Fruit fly (Drosophila melanogaster): Measurements from ENCODE around the gene CG32263.

The CG32263 gene

dm6 chr3L:3806330-3806729 lies 4.6 kb downstream of the CG32263 start, which contains the start of the genes CG32264, ntc and IntS10:
Gene CG32264 (minus strand): TSS chr3L:3806459.
Gene ntc (minus strand): TSS chr3L:3806459.
Gene IntS10 (plus strand): TSS chr3L:3806710.
- TF ChIP-seq Nf-YA (GFP tag; IDR thresholded peaks at IDR 0.05) (no peak), CG6765 (GFP tag; optimal IDR thresholded peaks at IDR 0.05) (no peak), CG10979 (tag; optimal IDR thresholded peaks at IDR 0.05) (peak; percentile 53), CG10147 (GFP tag; optimal IDR thresholded peaks at IDR 0.05) (peak; percentile 67), CG3281 (GFP tag; optimal IDR thresholded peaks at IDR 0.05) (peak; percentile 65), B-H2 (GFP tag; optimal IDR thresholded peaks at IDR 0.05) (peak; percentile 82), chif (GFP tag; optimal IDR thresholded peaks at IDR 0.05) (peak; percentile 73 to 77), tgo (GFP tag; IDR thresholded peaks at IDR 0.05) (no peak), sna (GFP tag; IDR thresholded peaks at IDR 0.05; ENCODE audit: partially characterized antibody) (peak; percentile 69), ab (GFP tag; optimal IDR thresholded peaks at IDR 0.05) (peak; percentile 59), CG1603 (tag; optimal IDR thresholded peaks at IDR 0.05) (peak; percentile 36), Fer1 (GFP tag; optimal IDR thresholded peaks at IDR 0.05) (peak; percentile 72), Oli (tag; optimal IDR thresholded peaks at IDR 0.05) (peak; percentile 45), eyg (GFP tag; optimal IDR thresholded peaks at IDR 0.05) (peak; percentile 62), CG12104 (GFP tag; optimal IDR thresholded peaks at IDR 0.05) (peak; percentile 38), CG10565 (GFP tag; optimal IDR thresholded peaks at IDR 0.05) (no peak), YL-1 (GFP tag; optimal IDR thresholded peaks at IDR 0.05) (peak; percentile 64), Abd-B (GFP tag; optimal IDR thresholded peaks at IDR 0.05) (no peak), E2f2 (GFP tag; IDR thresholded peaks at IDR 0.05) (peak; percentile 37; the same call in 1 of the 2 replicates), z (GFP tag; IDR thresholded peaks at IDR 0.05) (no peak), cwo (GFP tag; optimal IDR thresholded peaks at IDR 0.05) (peak; percentile 34), dimm (GFP tag; IDR thresholded peaks at IDR 0.05) (no peak), slbo (GFP tag; IDR thresholded peaks at IDR 0.05) (peak; percentile 72), Kr (GFP tag; optimal IDR thresholded peaks at IDR 0.05) (no peak), HHEX (GFP tag; optimal IDR thresholded peaks at IDR 0.05) (peak; percentile 48), Blimp-1 (GFP tag; optimal IDR thresholded peaks at IDR 0.05) (no peak), Bgb (GFP tag; IDR thresholded peaks at IDR 0.05; ENCODE audit: partially characterized antibody) (0 out of 2 replicates have a peak, but pooled peaks have one; percentile 43), Sry-β (GFP tag; optimal IDR thresholded peaks at IDR 0.05) (peak; percentile 92), Mes4 (GFP tag; optimal IDR thresholded peaks at IDR 0.05) (peak; percentile 49), emc (GFP tag; optimal IDR thresholded peaks at IDR 0.05) (peak; percentile 50), CG1832 (GFP tag; optimal IDR thresholded peaks at IDR 0.05) (no peak), gsb-n (tag; optimal IDR thresholded peaks at IDR 0.05) (no peak), CG4730 (GFP tag; IDR thresholded peaks at IDR 0.05) (no peak), Taf1 (GFP tag; IDR thresholded peaks at IDR 0.05) (no peak), CG8478 (optimal IDR thresholded peaks at IDR 0.05) (no peak), lab (GFP tag; optimal IDR thresholded peaks at IDR 0.05) (peak; percentile 69), bbx (GFP tag; IDR thresholded peaks at IDR 0.05; ENCODE audit: partially characterized antibody) (no peak), Gsc (GFP tag; IDR thresholded peaks at IDR 0.05) (no peak), CG33557 (GFP tag; optimal IDR thresholded peaks at IDR 0.05) (peak; percentile 51), CG18262 (tag; optimal IDR thresholded peaks at IDR 0.05) (peak; percentile 41), sd (tag; optimal IDR thresholded peaks at IDR 0.05) (peak; percentile 87), HLH54F (GFP tag; optimal IDR thresholded peaks at IDR 0.05) (peak; percentile 84), knrl (GFP tag; IDR thresholded peaks at IDR 0.05; ENCODE audit: partially characterized antibody) (peak; percentile 66), Atf-2 (GFP tag; optimal IDR thresholded peaks at IDR 0.05) (peak; percentile 49), danr (GFP tag; IDR thresholded peaks at IDR 0.05) (0 out of 2 replicates have a peak, but pooled peaks have one; percentile 29), CG5180 (GFP tag; optimal IDR thresholded peaks at IDR 0.05) (no peak), chn (GFP tag; optimal IDR thresholded peaks at IDR 0.05) (peak; percentile 84), salm (tag; optimal IDR thresholded peaks at IDR 0.05) (no peak), CG17829 (tag; optimal IDR thresholded peaks at IDR 0.05) (peak; percentile 61), Fer3 (tag; optimal IDR thresholded peaks at IDR 0.05) (peak; percentile 63)

Measured in whole organism, embryonic.